Fruit fly (Drosophila melanogaster) whole organism, embryonic: ENCODE measurements around the gene Wbp2.

Experiments
- Awh ChIP-seq: fragments of 200-800 bp; sonication (Bioruptor generic); IDR thresholded peaks from 2 replicates; pipeline ENCODE4, ENCODE4 v1.3.6; 2022; ENCODE audit warnings: missing biosample characterization, missing genetic modification characterization
- B-H2 ChIP-seq: fragments of 200-800 bp; sonication (Bioruptor generic); optimal IDR thresholded peaks from 2 replicates; lab custom pipeline; 2018; ENCODE audit warnings: missing biosample characterization, mild to moderate bottlenecking, missing genetic modification characterization
- BEAF-32 ChIP-seq: fragments of 200-800 bp; sonication (Bioruptor generic); optimal IDR thresholded peaks from 3 replicates; lab custom pipeline; 2017; ENCODE audit warnings: missing biosample characterization, missing genetic modification characterization, mild to moderate bottlenecking, moderate library complexity, missing genetic modification reagents
- CG10543 ChIP-seq: fragments of 200-800 bp; sonication (Bioruptor generic); optimal IDR thresholded peaks from 3 replicates; lab custom pipeline; 2017; ENCODE audit warnings: missing biosample characterization, mild to moderate bottlenecking, missing genetic modification characterization, moderate library complexity
- CG10565 ChIP-seq: fragments of 200-800 bp; sonication (Bioruptor generic); optimal IDR thresholded peaks from 3 replicates; lab custom pipeline; 2016; ENCODE audit warnings: missing biosample characterization, mild to moderate bottlenecking, missing genetic modification characterization
- CG12071 ChIP-seq: fragments of 200-800 bp; sonication (Bioruptor generic); optimal IDR thresholded peaks from 3 replicates; lab custom pipeline; 2018; ENCODE audit warnings: missing biosample characterization, mild to moderate bottlenecking, missing genetic modification characterization
- CG12299 ChIP-seq: fragments of 200-800 bp; sonication (Bioruptor generic); optimal IDR thresholded peaks from 2 replicates; lab custom pipeline; 2018; ENCODE audit warnings: missing biosample characterization, mild to moderate bottlenecking, missing genetic modification characterization
- CG12659 ChIP-seq: fragments of 200-800 bp; sonication (Bioruptor generic); optimal IDR thresholded peaks from 3 replicates; lab custom pipeline; 2017; ENCODE audit warnings: mild to moderate bottlenecking, missing biosample characterization, missing genetic modification reagents, missing genetic modification characterization
- CG15601 ChIP-seq: fragments of 200-800 bp; sonication (Bioruptor generic); optimal IDR thresholded peaks from 3 replicates; lab custom pipeline; 2019; ENCODE audit warnings: missing biosample characterization, mild to moderate bottlenecking, missing genetic modification characterization, moderate library complexity
- CG15696 ChIP-seq: fragments of 200-800 bp; sonication (Bioruptor generic); optimal IDR thresholded peaks from 2 replicates; lab custom pipeline; 2019; ENCODE audit warnings: missing biosample characterization, mild to moderate bottlenecking, missing genetic modification characterization, moderate library complexity
- CG17829 ChIP-seq: fragments of 200-800 bp; optimal IDR thresholded peaks from 2 replicates; lab custom pipeline; 2019; ENCODE audit warnings: missing biosample characterization, mild to moderate bottlenecking, missing genetic modification characterization, moderate library complexity
- CG2199 ChIP-seq: fragments of 200-800 bp; sonication (Bioruptor generic); IDR thresholded peaks from 3 replicates; pipeline ENCODE4 v1.3.6; 2022; ENCODE audit warnings: missing biosample characterization, missing genetic modification characterization
- CG2678 ChIP-seq: fragments of 200-800 bp; sonication (Bioruptor generic); optimal IDR thresholded peaks from 3 replicates; lab custom pipeline; 2019; ENCODE audit warnings: missing biosample characterization, mild to moderate bottlenecking, missing genetic modification characterization, moderate library complexity
- CG2712 ChIP-seq: fragments of 200-800 bp; optimal IDR thresholded peaks from 3 replicates; lab custom pipeline; 2019; ENCODE audit warnings: missing biosample characterization, mild to moderate bottlenecking, missing genetic modification characterization, moderate library complexity
- CG34376 ChIP-seq: fragments of 200-800 bp; sonication (Bioruptor generic); optimal IDR thresholded peaks from 2 replicates; lab custom pipeline; 2018; ENCODE audit warnings: missing biosample characterization, mild to moderate bottlenecking, missing genetic modification characterization
- CG42726 ChIP-seq: fragments of 200-800 bp; sonication (Bioruptor generic); IDR thresholded peaks from 2 replicates; pipeline ENCODE4 v1.3.6; 2022; ENCODE audit warnings: missing biosample characterization, missing genetic modification characterization; ENCODE audit not compliant: partially characterized antibody
- CG6654 ChIP-seq: fragments of 200-800 bp; sonication (Bioruptor generic); optimal IDR thresholded peaks from 2 replicates; lab custom pipeline; 2017; ENCODE audit warnings: missing biosample characterization, mild to moderate bottlenecking, missing genetic modification characterization
- CG7357 ChIP-seq: fragments of 200-800 bp; sonication (Bioruptor generic); IDR thresholded peaks from 3 replicates; pipeline ENCODE4 v1.3.6; 2022; ENCODE audit warnings: missing biosample characterization, missing genetic modification characterization
- CG7839 ChIP-seq: fragments of 200-800 bp; sonication (Bioruptor generic); optimal IDR thresholded peaks from 3 replicates; lab custom pipeline; 2018; ENCODE audit warnings: missing biosample characterization, mild to moderate bottlenecking, missing genetic modification characterization, moderate library complexity
- CG8290 ChIP-seq, 3 experiments: fragments of 200-800 bp; sonication (Bioruptor generic); optimal IDR thresholded peaks; 2 replicates each; lab custom pipeline; 2016 to 2019; ENCODE audit warnings: missing biosample characterization in 3 of 3, missing genetic modification characterization in 3 of 3, mild to moderate bottlenecking in 2 of 3, moderate library complexity in 1 of 3
- CG8924 ChIP-seq: fragments of 200-800 bp; optimal IDR thresholded peaks from 3 replicates; lab custom pipeline; 2019; ENCODE audit warnings: missing biosample characterization, mild to moderate bottlenecking, missing genetic modification characterization, moderate library complexity
- CHES-1-like ChIP-seq: fragments of 200-800 bp; sonication (Bioruptor generic); optimal IDR thresholded peaks from 2 replicates; lab custom pipeline; 2016; ENCODE audit warnings: missing biosample characterization, missing genetic modification characterization
- Dad ChIP-seq: fragments of 200-800 bp; sonication (Bioruptor generic); optimal IDR thresholded peaks from 3 replicates; lab custom pipeline; 2016; ENCODE audit warnings: missing biosample characterization, missing genetic modification characterization
- Gsc ChIP-seq: fragments of 200-800 bp; sonication (Bioruptor generic); IDR thresholded peaks from 2 replicates; pipeline ENCODE4 v1.3.6; 2022; ENCODE audit warnings: missing biosample characterization, missing genetic modification characterization
- HLH3B ChIP-seq: fragments of 200-800 bp; sonication (Bioruptor generic); IDR thresholded peaks from 2 replicates; pipeline ENCODE4 v1.3.6; 2022; ENCODE audit warnings: missing biosample characterization, missing genetic modification characterization
- Lhr ChIP-seq: fragments of 200-800 bp; sonication (Bioruptor generic); optimal IDR thresholded peaks from 3 replicates; lab custom pipeline; 2017; ENCODE audit warnings: mild to moderate bottlenecking, missing biosample characterization, missing genetic modification reagents, missing genetic modification characterization
- Myb ChIP-seq: fragments of 200-800 bp; sonication (Bioruptor generic); optimal IDR thresholded peaks from 2 replicates; lab custom pipeline; 2016; ENCODE audit warnings: missing biosample characterization, missing genetic modification characterization
- Ptx1 ChIP-seq: fragments of 200-800 bp; sonication (Bioruptor generic); IDR thresholded peaks from 2 replicates; pipeline ENCODE4 v1.3.6; 2022; ENCODE audit warnings: missing biosample characterization, missing genetic modification characterization
- Sox100B ChIP-seq: fragments of 200-800 bp; sonication (Bioruptor generic); optimal IDR thresholded peaks from 3 replicates; lab custom pipeline; 2018; ENCODE audit warnings: missing biosample characterization, mild to moderate bottlenecking, missing genetic modification characterization
- Sry-β ChIP-seq: fragments of 200-800 bp; sonication (Bioruptor generic); optimal IDR thresholded peaks from 2 replicates; lab custom pipeline; 2018; ENCODE audit warnings: missing biosample characterization, mild to moderate bottlenecking, missing genetic modification characterization, moderate library complexity
- Taf1 ChIP-seq: fragments of 200-800 bp; sonication (Bioruptor generic); IDR thresholded peaks from 2 replicates; pipeline ENCODE4 v1.3.6; 2022; ENCODE audit warnings: missing biosample characterization, missing genetic modification characterization
- Vsx1 ChIP-seq: fragments of 200-800 bp; sonication (Bioruptor generic); optimal IDR thresholded peaks from 2 replicates; lab custom pipeline; 2017; ENCODE audit warnings: missing biosample characterization, mild to moderate bottlenecking, missing genetic modification characterization, missing genetic modification reagents
- YL-1 ChIP-seq: fragments of 200-800 bp; sonication (Bioruptor generic); optimal IDR thresholded peaks from 3 replicates; lab custom pipeline; 2017; ENCODE audit warnings: missing biosample characterization, mild to moderate bottlenecking, missing genetic modification characterization
- al ChIP-seq: fragments of 200-800 bp; sonication (Bioruptor generic); IDR thresholded peaks from 2 replicates; pipeline ENCODE4 v1.3.6; 2022; ENCODE audit warnings: missing biosample characterization, missing genetic modification characterization
- ato ChIP-seq: fragments of 200-800 bp; sonication (Bioruptor generic); IDR thresholded peaks from 2 replicates; pipeline ENCODE4 v1.3.6; 2022; ENCODE audit warnings: missing biosample characterization, missing genetic modification characterization; ENCODE audit not compliant: partially characterized antibody
- dpn ChIP-seq, 2 experiments: fragments of 200-800 bp; sonication (Bioruptor generic); optimal IDR thresholded peaks; 3 replicates each; lab custom pipeline; 2016; ENCODE audit warnings: missing biosample characterization in 2 of 2, missing genetic modification characterization in 2 of 2
- fd102C ChIP-seq: fragments of 200-800 bp; sonication (Bioruptor generic); optimal IDR thresholded peaks from 2 replicates; lab custom pipeline; 2018; ENCODE audit warnings: missing biosample characterization, mild to moderate bottlenecking, missing genetic modification characterization, moderate library complexity
- gcm2 ChIP-seq: fragments of 200-800 bp; sonication (Bioruptor generic); optimal IDR thresholded peaks from 2 replicates; lab custom pipeline; 2016; ENCODE audit warnings: missing biosample characterization, missing genetic modification characterization
- gro ChIP-seq: fragments of 200-800 bp; sonication (Bioruptor generic); optimal IDR thresholded peaks from 2 replicates; lab custom pipeline; 2016; ENCODE audit warnings: missing biosample characterization, missing genetic modification characterization
- h ChIP-seq: fragments of >200 bp; optimal IDR thresholded peaks from 2 replicates; lab custom pipeline; 2017
- insv ChIP-seq, 2 experiments: fragments of 200-800 bp; sonication (Bioruptor generic); optimal IDR thresholded peaks; 3 replicates each; lab custom pipeline; 2016 to 2018; ENCODE audit warnings: missing biosample characterization in 2 of 2, missing genetic modification characterization in 2 of 2
- mirr ChIP-seq: fragments of 200-800 bp; sonication (Bioruptor generic); optimal IDR thresholded peaks from 3 replicates; lab custom pipeline; 2018; ENCODE audit warnings: missing biosample characterization, mild to moderate bottlenecking, missing genetic modification characterization
- nau ChIP-seq: fragments of 200-800 bp; sonication (Bioruptor generic); optimal IDR thresholded peaks from 3 replicates; lab custom pipeline; 2017; ENCODE audit warnings: missing biosample characterization, mild to moderate bottlenecking, missing genetic modification characterization, missing genetic modification reagents
- pita ChIP-seq: fragments of 200-800 bp; sonication (Bioruptor generic); optimal IDR thresholded peaks from 2 replicates; lab custom pipeline; 2017; ENCODE audit warnings: missing biosample characterization, mild to moderate bottlenecking, missing genetic modification characterization
- pzg ChIP-seq: fragments of 200-800 bp; sonication (Bioruptor generic); optimal IDR thresholded peaks from 3 replicates; lab custom pipeline; 2018; ENCODE audit warnings: missing biosample characterization, mild to moderate bottlenecking, missing genetic modification characterization, moderate library complexity
- seq ChIP-seq: fragments of 200-800 bp; sonication (Bioruptor generic); IDR thresholded peaks from 2 replicates; pipeline ENCODE4 v1.3.6; 2022; ENCODE audit warnings: missing biosample characterization, missing genetic modification characterization
- sima ChIP-seq: fragments of 200-800 bp; sonication (Bioruptor generic); optimal IDR thresholded peaks from 2 replicates; lab custom pipeline; 2016; ENCODE audit warnings: missing biosample characterization, missing genetic modification characterization
- sisA ChIP-seq: fragments of 200-800 bp; sonication (Bioruptor generic); IDR thresholded peaks from 2 replicates; pipeline ENCODE4 v1.3.6; 2022; ENCODE audit warnings: missing biosample characterization, missing genetic modification characterization
- tgo ChIP-seq: fragments of 200-800 bp; sonication (Bioruptor generic); IDR thresholded peaks from 3 replicates; pipeline ENCODE4 v1.3.6; 2022; ENCODE audit warnings: missing biosample characterization, missing genetic modification characterization
- zen ChIP-seq: fragments of 200-800 bp; sonication (Bioruptor generic); optimal IDR thresholded peaks from 3 replicates; lab custom pipeline; 2018; ENCODE audit warnings: missing biosample characterization, mild to moderate bottlenecking, missing genetic modification characterization, moderate library complexity

The Wbp2 gene

dm6 chr3L:12861255-12861899, 11.4 kb downstream of the Wbp2 start, which contains the start of gene CG32107:
Gene CG32107, minus strand, starts transcription at chr3L:12861305.
- TF ChIP-seq pzg (peak; percentile 1), HLH3B (GFP tag; lab: Robert Waterston, UW) (no peak), al (GFP tag; lab: Robert Waterston, UW) (no peak), sima (GFP tag; lab: Kevin White, UChicago) (no peak), CG8290 (GFP tag; optimal IDR thresholded peaks at IDR 0.05; lab: Kevin White, UChicago) (peak; percentile 7), CG8290 (tag; optimal IDR thresholded peaks at IDR 0.05; lab: Kevin White, UChicago) (no peak), BEAF-32 (GFP tag; lab: Kevin White, UChicago) (peak; percentile 12), B-H2 (GFP tag; lab: Kevin White, UChicago) (no peak), dpn (GFP tag; optimal IDR thresholded peaks at IDR 0.05; lab: Kevin White, UChicago) (no peak), CHES-1-like (GFP tag; lab: Kevin White, UChicago) (no peak), pita (GFP tag; lab: Kevin White, UChicago) (peak; percentile 17), sisA (GFP tag; lab: Robert Waterston, UW) (no peak), CG42726 (GFP tag; lab: Robert Waterston, UW) (no peak), CG12299 (tag; lab: Kevin White, UChicago) (no peak), CG6654 (GFP tag; lab: Kevin White, UChicago) (no peak), CG7357 (GFP tag; lab: Robert Waterston, UW) (no peak), CG7839 (tag; lab: Kevin White, UChicago) (no peak), Gsc (GFP tag; lab: Robert Waterston, UW) (no peak), h (no peak), CG15601 (tag; lab: Kevin White, UChicago) (peak; percentile 35), CG12659 (no peak), seq (GFP tag; lab: Robert Waterston, UW) (no peak), insv (GFP tag; optimal IDR thresholded peaks at IDR 0.05; lab: Kevin White, UChicago) (peak in 1 of 2 experiments; percentile 13), Ptx1 (no peak), gro (GFP tag; lab: Kevin White, UChicago) (no peak), CG34376 (GFP tag; lab: Kevin White, UChicago) (peak; percentile 9), Dad (GFP tag; lab: Kevin White, UChicago) (no peak), CG2712 (tag; lab: Kevin White, UChicago) (peak; percentile 48), tgo (no peak), Sry-β (GFP tag; lab: Kevin White, UChicago) (no peak), mirr (peak; percentile 40), ato (GFP tag; lab: Robert Waterston, UW) (no peak), CG2678 (tag; lab: Kevin White, UChicago) (no peak), CG17829 (tag; lab: Kevin White, UChicago) (peak; percentile 49), CG15696 (peak; percentile 42), CG10565 (no peak), fd102C (GFP tag; lab: Kevin White, UChicago) (peak; percentile 23), Vsx1 (GFP tag; lab: Kevin White, UChicago) (no peak), Lhr (GFP tag; lab: Kevin White, UChicago) (peak; percentile 68), zen (tag; lab: Kevin White, UChicago) (no peak), Sox100B (GFP tag; lab: Kevin White, UChicago) (no peak), YL-1 (GFP tag; lab: Kevin White, UChicago) (no peak), Taf1 (GFP tag; lab: Robert Waterston, UW) (no peak), CG8924 (tag; lab: Kevin White, UChicago) (no peak), nau (GFP tag; lab: Kevin White, UChicago) (no peak), gcm2 (GFP tag; lab: Kevin White, UChicago) (no peak), Awh (GFP tag; lab: Robert Waterston, UW) (no peak), CG10543 (GFP tag; lab: Kevin White, UChicago) (no peak), Myb (GFP tag; lab: Kevin White, UChicago) (peak; percentile 57), CG2199 (GFP tag; lab: Robert Waterston, UW) (peak; percentile 95), CG12071 (GFP tag; lab: Kevin White, UChicago) (no peak)
